Worm (Caenorhabditis elegans) whole organism, young adult: Measurements from ENCODE around the gene C50H2.7.

ENCODE experiments used
- T07F8.4 ChIP-seq: sonication (generic microtip); optimal IDR thresholded peaks from 2 replicates; lab custom pipeline; 2016; ENCODE audit warnings: mild to moderate bottlenecking, missing genetic modification characterization, moderate library complexity, missing compliant biosample characterization
- ama-1 ChIP-seq, 3 experiments: fragments of 150-350 bp in 1 of 3; sonication (generic microtip) in 2 of 3; optimal IDR thresholded peaks; 2 replicates each; lab custom pipeline; 2014 to 2018; ENCODE audit warnings: missing biosample characterization in 2 of 3, missing genetic modification characterization in 2 of 3, missing genetic modification reagents in 2 of 3
- bed-1 ChIP-seq: fragments of 200-800 bp; sonication (Bioruptor generic); IDR thresholded peaks from 2 replicates; pipeline ENCODE4 v1.3.6; 2022; ENCODE audit warnings: missing genetic modification reagents, missing genetic modification characterization, missing compliant biosample characterization
- dpl-1 ChIP-seq: fragments of 150-350 bp; optimal IDR thresholded peaks from 2 replicates; lab custom pipeline; 2014; ENCODE audit warnings: missing biosample characterization, missing genetic modification reagents, missing genetic modification characterization
- efl-1 ChIP-seq: fragments of 150-350 bp; optimal IDR thresholded peaks from 2 replicates; lab custom pipeline; 2014; ENCODE audit warnings: missing biosample characterization, missing genetic modification reagents, missing genetic modification characterization
- ets-4 ChIP-seq: fragments of 200-800 bp; sonication (Bioruptor generic); optimal IDR thresholded peaks from 2 replicates; lab custom pipeline; 2018; ENCODE audit warnings: mild to moderate bottlenecking, missing genetic modification characterization, missing compliant biosample characterization
- fkh-3 ChIP-seq: sonication (generic microtip); optimal IDR thresholded peaks from 2 replicates; lab custom pipeline; 2016; ENCODE audit warnings: mild to moderate bottlenecking, missing genetic modification characterization, missing compliant biosample characterization
- hmg-20 ChIP-seq: fragments of 200-800 bp; sonication (Bioruptor generic); IDR thresholded peaks from 2 replicates; pipeline ENCODE4 v1.3.6; 2022; ENCODE audit warnings: missing genetic modification reagents, missing genetic modification characterization, missing compliant biosample characterization
- mcd-1 ChIP-seq: fragments of 200-800 bp; sonication (Bioruptor generic); IDR thresholded peaks from 2 replicates; pipeline ENCODE4 v1.3.6; 2022; ENCODE audit warnings: missing genetic modification reagents, missing genetic modification characterization, missing compliant biosample characterization
- snpc-3.4 ChIP-seq: sonication (generic microtip); optimal IDR thresholded peaks from 2 replicates; lab custom pipeline; 2017; ENCODE audit warnings: missing genetic modification characterization, mild to moderate bottlenecking, missing compliant biosample characterization, antibody characterized with exemption, moderate library complexity, missing genotype, missing genetic modification reagents
- snpc-4 ChIP-seq, 5 experiments: fragments of 150-350 bp in 1 of 5; sonication (generic microtip) in 4 of 5; optimal IDR thresholded peaks; 2 replicates each; lab custom pipeline; 2014 to 2018; ENCODE audit warnings: missing genetic modification characterization in 5 of 5, missing biosample characterization in 3 of 5, antibody characterized with exemption in 2 of 5, mild to moderate bottlenecking in 2 of 5, missing compliant biosample characterization in 2 of 5, missing genotype in 2 of 5, moderate library complexity in 2 of 5, missing genetic modification reagents in 1 of 5
- unc-62 ChIP-seq: fragments of 150-350 bp; optimal IDR thresholded peaks from 2 replicates; lab custom pipeline; 2014; ENCODE audit warnings: missing biosample characterization, missing genetic modification reagents, missing genetic modification characterization

DNA sequence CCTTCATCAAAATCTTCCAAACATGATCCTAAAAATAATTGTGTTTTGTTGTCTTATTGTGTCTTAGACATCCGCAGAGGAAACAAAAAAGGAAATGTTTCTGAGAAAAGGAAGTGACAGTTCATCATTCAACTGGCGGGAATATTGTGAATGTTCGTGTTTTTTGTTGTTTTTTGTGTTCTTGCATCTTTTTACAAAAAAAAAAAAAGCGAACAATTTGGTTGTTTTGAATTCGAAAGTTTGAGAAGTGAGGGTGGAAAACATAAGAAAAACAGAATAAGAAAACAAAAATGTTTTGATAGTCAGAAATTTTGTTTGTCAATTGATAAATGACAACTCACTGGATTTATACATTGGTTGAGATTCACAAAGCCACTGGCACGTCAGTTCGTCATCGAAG, 13.0 kb upstream of the C50H2.7 start:
- no peak for TF ChIP-seq T07F8.4 (tag; lab: Kevin White, UChicago)
- no peak for TF ChIP-seq snpc-4 (GFP tag; optimal IDR thresholded peaks at IDR 0.05; lab: Kevin White, UChicago)
- no peak for TF ChIP-seq snpc-4 (tag; optimal IDR thresholded peaks at IDR 0.05; lab: Kevin White, UChicago)
- no peak for TF ChIP-seq fkh-3 (tag; lab: Kevin White, UChicago)
- no peak for TF ChIP-seq bed-1 (GFP tag; lab: Robert Waterston, UW)
- TF ChIP-seq ama-1 (optimal IDR thresholded peaks at IDR 0.05; lab: Kevin White, UChicago) = no peak
- TF ChIP-seq ama-1 (GFP tag; optimal IDR thresholded peaks at IDR 0.05; lab: Kevin White, UChicago) = no peak
- no peak for TF ChIP-seq dpl-1
- TF ChIP-seq mcd-1 (GFP tag; lab: Robert Waterston, UW) = no peak
- TF ChIP-seq hmg-20 (GFP tag; lab: Robert Waterston, UW) = no peak
- TF ChIP-seq snpc-3.4 (tag; lab: Kevin White, UChicago) = no peak
- TF ChIP-seq unc-62 (GFP tag; lab: Kevin White, UChicago) = no peak
- no peak for TF ChIP-seq efl-1
- no peak for TF ChIP-seq ets-4 (GFP tag; lab: Kevin White, UChicago)
